Worm (Caenorhabditis elegans) whole organism, L2 larva: Measurements from ENCODE around the gene acs-10.

Source experiments
- R02D3.7 ChIP-seq: fragments of 150-350 bp; optimal IDR thresholded peaks from 2 replicates; lab custom pipeline; 2014; ENCODE audit warnings: missing biosample characterization, missing genetic modification characterization
- alr-1 ChIP-seq: fragments of 150-350 bp; optimal IDR thresholded peaks from 2 replicates; lab custom pipeline; 2014; ENCODE audit warnings: missing biosample characterization, missing genetic modification characterization
- ama-1 ChIP-seq: fragments of 150-350 bp; optimal IDR thresholded peaks from 2 replicates; lab custom pipeline; 2018; ENCODE audit warnings: inconsistent platforms
- blmp-1 ChIP-seq: sonication (generic microtip); optimal IDR thresholded peaks from 2 replicates; lab custom pipeline; 2017; ENCODE audit warnings: missing genetic modification characterization, mild to moderate bottlenecking, missing compliant biosample characterization, antibody characterized with exemption, moderate library complexity; ENCODE audit not compliant: insufficient read depth
- ceh-82 ChIP-seq: fragments of 150-350 bp; optimal IDR thresholded peaks from 2 replicates; lab custom pipeline; 2014; ENCODE audit warnings: missing biosample characterization, missing genetic modification characterization
- crh-2 ChIP-seq: sonication (generic microtip); optimal IDR thresholded peaks from 2 replicates; lab custom pipeline; 2017; ENCODE audit warnings: missing biosample characterization, missing genetic modification characterization
- egl-27 ChIP-seq: sonication (generic microtip); optimal IDR thresholded peaks from 3 replicates; lab custom pipeline; 2017; ENCODE audit warnings: missing biosample characterization, missing genetic modification reagents, missing genetic modification characterization
- mbf-1 ChIP-seq: sonication (generic microtip); optimal IDR thresholded peaks from 2 replicates; lab custom pipeline; 2017; ENCODE audit warnings: missing biosample characterization, missing genetic modification characterization
- nhr-12 ChIP-seq: fragments of 150-350 bp; optimal IDR thresholded peaks from 2 replicates; lab custom pipeline; 2014; ENCODE audit warnings: missing biosample characterization, missing genetic modification characterization
- skn-1 ChIP-seq: sonication (generic microtip); optimal IDR thresholded peaks from 2 replicates; lab custom pipeline; 2017; ENCODE audit warnings: missing biosample characterization, missing genetic modification characterization
- sma-3 ChIP-seq: sonication (generic microtip); optimal IDR thresholded peaks from 2 replicates; lab custom pipeline; 2016; ENCODE audit warnings: missing genetic modification reagents, missing genetic modification characterization, missing compliant biosample characterization
- snpc-4 ChIP-seq: fragments of 150-350 bp; optimal IDR thresholded peaks from 2 replicates; lab custom pipeline; 2014; ENCODE audit warnings: missing biosample characterization, missing genetic modification characterization
- unc-62 ChIP-seq: fragments of 150-350 bp; optimal IDR thresholded peaks from 2 replicates; lab custom pipeline; 2014; ENCODE audit warnings: missing biosample characterization, missing genetic modification reagents, missing genetic modification characterization
- ztf-11 ChIP-seq: sonication (generic microtip); optimal IDR thresholded peaks from 2 replicates; lab custom pipeline; 2017; ENCODE audit warnings: missing biosample characterization, missing genetic modification characterization

DNA sequence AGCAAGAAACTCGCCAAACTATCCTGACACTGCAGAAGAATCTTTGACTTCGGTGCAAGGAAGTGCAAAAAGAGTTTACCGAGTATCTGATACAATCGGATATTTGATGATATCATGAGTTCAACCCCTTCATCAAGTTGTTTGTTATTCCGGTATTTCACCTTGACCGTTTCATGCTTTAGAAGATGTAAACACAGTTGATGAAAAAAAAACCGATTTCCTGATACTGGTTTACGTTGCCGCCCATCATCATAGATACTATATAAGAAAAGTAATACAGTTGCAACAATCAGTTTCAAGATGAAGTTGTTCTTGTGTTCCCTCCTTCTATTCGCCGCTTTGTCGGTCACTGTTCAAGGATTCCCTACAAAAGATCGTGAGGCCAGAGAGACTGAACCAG is 38.8 kb upstream of the acs-10 start, which contains the start of gene H39E23.3:
- TF ChIP-seq crh-2 (tag; lab: Kevin White, UChicago) (no peak), nhr-12 (tag; lab: Kevin White, UChicago) (no peak), unc-62 (GFP tag; lab: Kevin White, UChicago) (no peak), ama-1 (no peak), egl-27 (tag; lab: Kevin White, UChicago) (no peak), ceh-82 (tag; lab: Kevin White, UChicago) (no peak), skn-1 (tag; lab: Kevin White, UChicago) (no peak), mbf-1 (tag; lab: Kevin White, UChicago) (no peak), R02D3.7 (tag; lab: Kevin White, UChicago) (no peak), ztf-11 (tag; lab: Kevin White, UChicago) (no peak), blmp-1 (tag; lab: Kevin White, UChicago) (no peak), alr-1 (tag; lab: Kevin White, UChicago) (no peak), sma-3 (GFP tag; lab: Kevin White, UChicago) (no peak), snpc-4 (tag; lab: Kevin White, UChicago) (no peak)
